Worm (Caenorhabditis elegans): ENCODE measurements around the gene acs-19.

The acs-19 gene

ce11 chrIII:3867378-3867904 is 3.2 kb downstream of the acs-19 start, which contains the start of gene rpl-3 (continued):
- TF ChIP-seq T23F11.4 (GFP tag; optimal IDR thresholded peaks at IDR 0.05) = peak; percentile 98
- peak; percentile 88 for TF ChIP-seq hlh-6 (tag; optimal IDR thresholded peaks at IDR 0.05)
- peak; percentile 85 for TF ChIP-seq dmd-4 (tag; optimal IDR thresholded peaks at IDR 0.05; ENCODE audit: borderline replicate concordance)
- TF ChIP-seq hlh-30 (tag; optimal IDR thresholded peaks at IDR 0.05; ENCODE audit: insufficient read depth) = peak; percentile 88
- peak; percentile 96 for TF ChIP-seq ceh-48 (tag; optimal IDR thresholded peaks at IDR 0.05)
- TF ChIP-seq ceh-24 (tag; optimal IDR thresholded peaks at IDR 0.05) = peak; percentile 95
- TF ChIP-seq syd-9 (tag; optimal IDR thresholded peaks at IDR 0.05) = peak; percentile 98
- peak; percentile 87 for TF ChIP-seq ceh-6 (GFP tag; optimal IDR thresholded peaks at IDR 0.05)
- peak; percentile 99 for TF ChIP-seq ets-4 (tag; optimal IDR thresholded peaks at IDR 0.05)
- TF ChIP-seq ceh-30 (tag; optimal IDR thresholded peaks at IDR 0.05) = peak; percentile 98
- peak; percentile 96 for TF ChIP-seq sox-4 (tag; optimal IDR thresholded peaks at IDR 0.05)
- TF ChIP-seq ztf-16 (tag; optimal IDR thresholded peaks at IDR 0.05) = peak; percentile 99
- TF ChIP-seq pha-2 (tag; optimal IDR thresholded peaks at IDR 0.05) = peak; percentile 90
- peak; percentile 90 for TF ChIP-seq pag-3 (tag; optimal IDR thresholded peaks at IDR 0.05; ENCODE audit: borderline replicate concordance)
- TF ChIP-seq pat-9 (tag; optimal IDR thresholded peaks at IDR 0.05) = peak; percentile 99
- TF ChIP-seq fax-1 (tag; optimal IDR thresholded peaks at IDR 0.05) = peak; percentile 84
- TF ChIP-seq C38D4.7 (GFP tag; optimal IDR thresholded peaks at IDR 0.05) = peak; percentile 72
- peak; percentile 100 for TF ChIP-seq unc-42 (tag; optimal IDR thresholded peaks at IDR 0.05)
- TF ChIP-seq lim-6 (tag; optimal IDR thresholded peaks at IDR 0.05) = peak; percentile 95
- peak; percentile 63 for TF ChIP-seq zip-5 (tag; optimal IDR thresholded peaks at IDR 0.05)
- TF ChIP-seq pros-1 (tag; optimal IDR thresholded peaks at IDR 0.05) = peak; percentile 97
- peak; percentile 97 for TF ChIP-seq pax-1 (tag; optimal IDR thresholded peaks at IDR 0.05)
- TF ChIP-seq ceh-22 (tag; optimal IDR thresholded peaks at IDR 0.05) = peak; percentile 85
- peak; percentile 99 for TF ChIP-seq ceh-14 (tag; optimal IDR thresholded peaks at IDR 0.05)
- peak; percentile 89 for TF ChIP-seq tbx-7 (tag; optimal IDR thresholded peaks at IDR 0.05)
- no peak for TF ChIP-seq pha-4 (tag; optimal IDR thresholded peaks at IDR 0.05)
- no peak for TF ChIP-seq elt-4 (tag; optimal IDR thresholded peaks at IDR 0.05)
- TF ChIP-seq nfya-1 (tag; optimal IDR thresholded peaks at IDR 0.05) = peak; percentile 100
- TF ChIP-seq hlh-8 (tag; optimal IDR thresholded peaks at IDR 0.05) = peak; percentile 96
- TF ChIP-seq ceh-9 (tag; optimal IDR thresholded peaks at IDR 0.05) = no peak
- TF ChIP-seq fkh-10 (GFP tag; optimal IDR thresholded peaks at IDR 0.05) = peak; percentile 96
- peak; percentile 90 for TF ChIP-seq ceh-45 (GFP tag; IDR thresholded peaks at IDR 0.05)
- peak; percentile 91 for TF ChIP-seq eyg-1 (tag; optimal IDR thresholded peaks at IDR 0.05)
- TF ChIP-seq tbx-2 (tag; optimal IDR thresholded peaks at IDR 0.05) = peak; percentile 100

ce11 chrIII:3867937-3868929 is 3.9 kb downstream of the acs-19 start:
- TF ChIP-seq ceh-6 (GFP tag; optimal IDR thresholded peaks at IDR 0.05) (no peak), unc-86 (tag; optimal IDR thresholded peaks at IDR 0.05) (no peak), npax-4 (tag; optimal IDR thresholded peaks at IDR 0.05) (no peak), madf-2 (tag; optimal IDR thresholded peaks at IDR 0.05) (no peak), unc-3 (GFP tag; conservative IDR thresholded peaks at IDR 0.05) (no peak), unc-3 (tag; optimal IDR thresholded peaks at IDR 0.05) (no peak), zip-5 (tag; optimal IDR thresholded peaks at IDR 0.05) (no peak), ceh-18 (tag; optimal IDR thresholded peaks at IDR 0.05) (no peak), pqm-1 (tag; optimal IDR thresholded peaks at IDR 0.05) (no peak), ets-4 (tag; optimal IDR thresholded peaks at IDR 0.05) (no peak), ceh-9 (tag; optimal IDR thresholded peaks at IDR 0.05) (no peak), K02D7.2 (tag; optimal IDR thresholded peaks at IDR 0.05) (no peak), nhr-232 (tag; optimal IDR thresholded peaks at IDR 0.05) (no peak), ceh-30 (tag; optimal IDR thresholded peaks at IDR 0.05) (no peak), elt-2 (tag; optimal IDR thresholded peaks at IDR 0.05) (no peak), ahr-1 (tag; optimal IDR thresholded peaks at IDR 0.05) (no peak), sdc-2 (tag; optimal IDR thresholded peaks at IDR 0.05) (no peak), ceh-22 (tag; optimal IDR thresholded peaks at IDR 0.05) (no peak)
